Fruit fly (Drosophila melanogaster) whole organism, wandering third instar larva: ENCODE results near the gene CG13070.

ENCODE experiments used
- CG9705 ChIP-seq: fragments of 200-800 bp; sonication (Bioruptor generic); optimal IDR thresholded peaks from 2 replicates; lab custom pipeline; 2018; ENCODE audit warnings: missing biosample characterization, mild to moderate bottlenecking, missing genetic modification characterization
- N ChIP-seq: fragments of >200 bp; optimal IDR thresholded peaks from 2 replicates; lab custom pipeline; 2018; ENCODE audit warnings: missing biosample characterization, missing external identifiers, missing genetic modification characterization
- dmrt93B ChIP-seq: fragments of 200-800 bp; sonication (Bioruptor generic); optimal IDR thresholded peaks from 2 replicates; lab custom pipeline; 2018; ENCODE audit warnings: missing biosample characterization, mild to moderate bottlenecking, missing genetic modification characterization
- sage ChIP-seq: fragments of 200-800 bp; sonication (Bioruptor generic); optimal IDR thresholded peaks from 2 replicates; lab custom pipeline; 2016; ENCODE audit warnings: missing biosample characterization, mild to moderate bottlenecking, missing genetic modification characterization
- usp ChIP-seq: fragments of >200 bp; optimal IDR thresholded peaks from 2 replicates; lab custom pipeline; 2017; ENCODE audit warnings: missing biosample characterization, missing genetic modification characterization

DNA sequence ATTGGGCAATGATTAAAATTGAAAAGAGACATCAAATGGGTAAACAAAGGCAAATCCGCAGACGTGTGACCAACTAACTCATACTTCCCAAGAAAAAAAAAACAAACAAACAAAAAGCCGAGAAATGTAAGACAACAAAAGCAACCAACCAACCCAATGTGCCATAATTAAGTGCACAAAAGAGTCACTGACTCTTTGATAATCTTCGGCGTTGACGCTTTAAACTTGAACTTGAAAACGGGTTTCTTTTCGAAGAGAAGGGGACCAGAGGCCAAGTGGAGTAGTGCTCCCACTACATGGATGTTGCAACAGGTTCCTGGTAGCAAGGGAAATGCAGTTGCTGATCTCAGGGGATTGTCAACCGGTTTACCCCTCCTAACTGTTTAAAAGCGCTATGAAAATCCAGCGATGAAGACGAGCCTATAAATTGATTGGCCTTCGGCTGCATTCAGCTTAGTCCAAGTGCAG, 16.9 kb downstream of the CG13070 start, which contains the start of gene CG13064:
- TF ChIP-seq N (GFP tag; lab: Kevin White, UChicago) (no peak), dmrt93B (GFP tag; lab: Kevin White, UChicago) (no peak), sage (GFP tag; lab: Kevin White, UChicago) (no peak), CG9705 (GFP tag; lab: Kevin White, UChicago) (no peak), usp (GFP tag; lab: Kevin White, UChicago) (no peak)
